Fruit fly (Drosophila melanogaster) whole organism, embryonic: Measurements from ENCODE around the gene CG31100.

Experiments
- Bgb ChIP-seq: fragments of 200-800 bp; sonication (Bioruptor generic); IDR thresholded peaks from 2 replicates; pipeline ENCODE4 v1.3.6; 2022; ENCODE audit warnings: missing biosample characterization, missing genetic modification characterization; ENCODE audit not compliant: partially characterized antibody
- CG10267 ChIP-seq: fragments of 200-800 bp; sonication (Bioruptor generic); optimal IDR thresholded peaks from 2 replicates; lab custom pipeline; 2018; ENCODE audit warnings: missing biosample characterization, mild to moderate bottlenecking, missing genetic modification characterization, moderate library complexity
- CG11398 ChIP-seq: fragments of 200-800 bp; sonication (Bioruptor generic); optimal IDR thresholded peaks from 2 replicates; lab custom pipeline; 2016; ENCODE audit warnings: missing biosample characterization, missing genetic modification characterization
- CG13296 ChIP-seq: fragments of 200-800 bp; sonication (Bioruptor generic); optimal IDR thresholded peaks from 3 replicates; lab custom pipeline; 2018; ENCODE audit warnings: missing biosample characterization, mild to moderate bottlenecking, missing genetic modification characterization
- CG14050 ChIP-seq: fragments of 200-800 bp; sonication (Bioruptor generic); IDR thresholded peaks from 3 replicates; pipeline ENCODE4 v1.3.6; 2022; ENCODE audit warnings: missing biosample characterization, missing genetic modification characterization
- CG15269 ChIP-seq: fragments of 200-800 bp; sonication (Bioruptor generic); optimal IDR thresholded peaks from 2 replicates; lab custom pipeline; 2018; ENCODE audit warnings: missing biosample characterization, mild to moderate bottlenecking, missing genetic modification characterization, moderate library complexity
- CG15696 ChIP-seq: fragments of 200-800 bp; sonication (Bioruptor generic); optimal IDR thresholded peaks from 2 replicates; lab custom pipeline; 2019; ENCODE audit warnings: missing biosample characterization, mild to moderate bottlenecking, missing genetic modification characterization, moderate library complexity
- CG17359 ChIP-seq: fragments of 200-800 bp; sonication (Bioruptor generic); optimal IDR thresholded peaks from 3 replicates; lab custom pipeline; 2018; ENCODE audit warnings: missing biosample characterization, mild to moderate bottlenecking, missing genetic modification characterization, moderate library complexity
- CG17361 ChIP-seq: fragments of 200-800 bp; sonication (Bioruptor generic); IDR thresholded peaks from 3 replicates; pipeline ENCODE4 v1.3.6; 2022; ENCODE audit warnings: missing biosample characterization, missing genetic modification characterization
- CG17802 ChIP-seq: fragments of 200-800 bp; sonication (Bioruptor generic); optimal IDR thresholded peaks from 2 replicates; lab custom pipeline; 2018; ENCODE audit warnings: missing biosample characterization, mild to moderate bottlenecking, missing genetic modification characterization, moderate library complexity
- CG17829 ChIP-seq: fragments of 200-800 bp; optimal IDR thresholded peaks from 2 replicates; lab custom pipeline; 2019; ENCODE audit warnings: missing biosample characterization, mild to moderate bottlenecking, missing genetic modification characterization, moderate library complexity
- CG1792 ChIP-seq: fragments of 200-800 bp; sonication (Bioruptor generic); optimal IDR thresholded peaks from 2 replicates; lab custom pipeline; 2016; ENCODE audit warnings: missing biosample characterization, missing genetic modification characterization
- CG18764 ChIP-seq: fragments of 200-800 bp; sonication (Bioruptor generic); optimal IDR thresholded peaks from 3 replicates; lab custom pipeline; 2016; ENCODE audit warnings: missing biosample characterization, missing genetic modification characterization
- CG32532 ChIP-seq: fragments of 200-800 bp; sonication (Bioruptor generic); IDR thresholded peaks from 2 replicates; pipeline ENCODE4 v1.3.6; 2022; ENCODE audit warnings: missing biosample characterization, missing genetic modification characterization
- CG5245 ChIP-seq: fragments of 200-800 bp; sonication (Bioruptor generic); optimal IDR thresholded peaks from 3 replicates; lab custom pipeline; 2016; ENCODE audit warnings: missing biosample characterization, missing genetic modification characterization
- CG6813 ChIP-seq: fragments of 200-800 bp; sonication (Bioruptor generic); optimal IDR thresholded peaks from 2 replicates; lab custom pipeline; 2017; ENCODE audit warnings: missing biosample characterization, missing genetic modification characterization, mild to moderate bottlenecking, moderate library complexity, missing genetic modification reagents
- CG7357 ChIP-seq: fragments of 200-800 bp; sonication (Bioruptor generic); IDR thresholded peaks from 3 replicates; pipeline ENCODE4 v1.3.6; 2022; ENCODE audit warnings: missing biosample characterization, missing genetic modification characterization
- CG8089 ChIP-seq: fragments of 200-800 bp; sonication (Bioruptor generic); optimal IDR thresholded peaks from 3 replicates; lab custom pipeline; 2016; ENCODE audit warnings: missing biosample characterization, missing genetic modification characterization
- CG8281 ChIP-seq: fragments of 200-800 bp; sonication (Bioruptor generic); optimal IDR thresholded peaks from 2 replicates; lab custom pipeline; 2018; ENCODE audit warnings: missing biosample characterization, mild to moderate bottlenecking, missing genetic modification characterization, moderate library complexity
- CG8478 ChIP-seq: fragments of >200 bp; optimal IDR thresholded peaks from 2 replicates; lab custom pipeline; 2018
- CG8765 ChIP-seq: fragments of 200-800 bp; sonication (Bioruptor generic); IDR thresholded peaks from 2 replicates; pipeline ENCODE4 v1.3.6; 2022; ENCODE audit warnings: missing biosample characterization, missing genetic modification characterization
- CkIIα-i1 ChIP-seq: fragments of 200-800 bp; sonication (Bioruptor generic); IDR thresholded peaks from 2 replicates; pipeline ENCODE4 v1.3.6; 2022; ENCODE audit warnings: missing biosample characterization, missing genetic modification characterization
- Dll ChIP-seq: fragments of 200-800 bp; sonication (Bioruptor generic); IDR thresholded peaks from 4 replicates; pipeline ENCODE4 v1.3.6; 2022; ENCODE audit warnings: missing biosample characterization, missing genetic modification characterization; ENCODE audit not compliant: partially characterized antibody
- Drgx ChIP-seq: fragments of 200-800 bp; sonication (Bioruptor generic); IDR thresholded peaks from 2 replicates; pipeline ENCODE4 v1.3.6; 2022; ENCODE audit warnings: missing biosample characterization, missing genetic modification characterization
- ERR ChIP-seq: fragments of 200-800 bp; sonication (Bioruptor generic); optimal IDR thresholded peaks from 2 replicates; lab custom pipeline; 2016; ENCODE audit warnings: missing biosample characterization, missing genetic modification characterization
- Hsf ChIP-seq: fragments of 200-800 bp; sonication (Bioruptor generic); optimal IDR thresholded peaks from 3 replicates; lab custom pipeline; 2016; ENCODE audit warnings: missing biosample characterization, missing genetic modification characterization
- Lpt ChIP-seq: fragments of >200 bp; optimal IDR thresholded peaks from 2 replicates; lab custom pipeline; 2018; ENCODE audit warnings: missing biosample characterization, missing genetic modification characterization
- MBD-R2 ChIP-seq: fragments of 200-800 bp; sonication (Bioruptor generic); IDR thresholded peaks from 2 replicates; pipeline ENCODE4 v1.3.6; 2022; ENCODE audit warnings: missing biosample characterization, missing genetic modification characterization
- Neu2 ChIP-seq: fragments of 200-800 bp; sonication (Bioruptor generic); optimal IDR thresholded peaks from 3 replicates; lab custom pipeline; 2016; ENCODE audit warnings: missing biosample characterization, missing genetic modification characterization, borderline replicate concordance
- Oli ChIP-seq: fragments of 200-800 bp; sonication (Bioruptor generic); optimal IDR thresholded peaks from 2 replicates; lab custom pipeline; 2018; ENCODE audit warnings: missing biosample characterization, mild to moderate bottlenecking, missing genetic modification characterization, moderate library complexity
- Optix ChIP-seq: fragments of 200-800 bp; sonication (Bioruptor generic); IDR thresholded peaks from 3 replicates; pipeline ENCODE4 v1.3.6; 2022; ENCODE audit warnings: missing biosample characterization, missing genetic modification characterization
- ap ChIP-seq: fragments of 200-800 bp; sonication (Bioruptor generic); IDR thresholded peaks from 2 replicates; pipeline ENCODE4 v1.3.6; 2022; ENCODE audit warnings: missing biosample characterization, missing genetic modification characterization
- bab2 ChIP-seq: fragments of 200-800 bp; sonication (Bioruptor generic); optimal IDR thresholded peaks from 2 replicates; lab custom pipeline; 2016; ENCODE audit warnings: missing biosample characterization, missing genetic modification characterization
- chinmo ChIP-seq: fragments of 200-800 bp; sonication (Bioruptor generic); IDR thresholded peaks from 4 replicates; pipeline ENCODE4 v1.3.6; 2022; ENCODE audit warnings: missing biosample characterization, missing genetic modification characterization; ENCODE audit not compliant: partially characterized antibody
- chm ChIP-seq: fragments of 200-800 bp; sonication (Bioruptor generic); IDR thresholded peaks from 2 replicates; pipeline ENCODE4 v1.3.6; 2022; ENCODE audit warnings: missing biosample characterization, missing genetic modification characterization
- eve ChIP-seq, 2 experiments: fragments of >200 bp; optimal IDR thresholded peaks; 2 replicates each; lab custom pipeline; 2017; ENCODE audit warnings: missing biosample characterization in 2 of 2, missing genetic modification characterization in 2 of 2
- fd64A ChIP-seq: fragments of 200-800 bp; sonication (Bioruptor generic); optimal IDR thresholded peaks from 3 replicates; lab custom pipeline; 2018; ENCODE audit warnings: missing biosample characterization, mild to moderate bottlenecking, missing genetic modification characterization
- gce ChIP-seq: fragments of 200-800 bp; sonication (Bioruptor generic); IDR thresholded peaks from 3 replicates; pipeline ENCODE4 v1.3.6; 2022; ENCODE audit warnings: missing biosample characterization, missing genetic modification characterization
- gfzf ChIP-seq: fragments of 200-800 bp; sonication (Bioruptor generic); optimal IDR thresholded peaks from 2 replicates; lab custom pipeline; 2016; ENCODE audit warnings: missing biosample characterization, mild to moderate bottlenecking, missing genetic modification characterization, moderate library complexity
- grn ChIP-seq: fragments of 200-800 bp; sonication (Bioruptor generic); optimal IDR thresholded peaks from 3 replicates; lab custom pipeline; 2017; ENCODE audit warnings: missing biosample characterization, missing genetic modification characterization
- gt ChIP-seq: fragments of 200-800 bp; sonication (Bioruptor generic); IDR thresholded peaks from 2 replicates; pipeline ENCODE4 v1.3.6; 2022; ENCODE audit warnings: missing biosample characterization, missing genetic modification characterization
- lov ChIP-seq, 2 experiments: fragments of 200-800 bp in 1 of 2; fragments of >200 bp in 1 of 2; sonication (Bioruptor generic) in 1 of 2; IDR thresholded peaks in 1 of 2; optimal IDR thresholded peaks in 1 of 2; 2 replicates in 1 of 2; 3 replicates in 1 of 2; pipeline versions ENCODE4 v1.3.6 to Lab custom; 2017 to 2022; ENCODE audit warnings: missing biosample characterization in 1 of 2, missing genetic modification characterization in 1 of 2
- luna ChIP-seq: fragments of 200-800 bp; sonication (Bioruptor generic); optimal IDR thresholded peaks from 2 replicates; lab custom pipeline; 2016; ENCODE audit warnings: missing biosample characterization, missing genetic modification characterization
- mam ChIP-seq: fragments of 200-800 bp; sonication (Bioruptor generic); optimal IDR thresholded peaks from 3 replicates; lab custom pipeline; 2016; ENCODE audit warnings: missing biosample characterization, missing genetic modification characterization
- pb ChIP-seq: fragments of 200-800 bp; sonication (Bioruptor generic); optimal IDR thresholded peaks from 3 replicates; lab custom pipeline; 2016; ENCODE audit warnings: missing biosample characterization, missing genetic modification characterization
- phol ChIP-seq: fragments of 200-800 bp; sonication (Bioruptor generic); optimal IDR thresholded peaks from 3 replicates; lab custom pipeline; 2018; ENCODE audit warnings: missing biosample characterization, mild to moderate bottlenecking, missing genetic modification characterization, moderate library complexity
- ranshi ChIP-seq: fragments of 200-800 bp; sonication (Bioruptor generic); IDR thresholded peaks from 2 replicates; pipeline ENCODE4 v1.3.6; 2022; ENCODE audit warnings: missing biosample characterization, missing genetic modification characterization
- sisA ChIP-seq: fragments of 200-800 bp; sonication (Bioruptor generic); IDR thresholded peaks from 2 replicates; pipeline ENCODE4 v1.3.6; 2022; ENCODE audit warnings: missing biosample characterization, missing genetic modification characterization
- ssp ChIP-seq: fragments of 200-800 bp; sonication (Bioruptor generic); IDR thresholded peaks from 2 replicates; pipeline ENCODE4 v1.3.6; 2022; ENCODE audit warnings: missing biosample characterization, missing genetic modification characterization
- zf30C ChIP-seq: fragments of 200-800 bp; sonication (Bioruptor generic); optimal IDR thresholded peaks from 3 replicates; lab custom pipeline; 2018; ENCODE audit warnings: missing biosample characterization, mild to moderate bottlenecking, missing genetic modification characterization

The CG31100 gene

dm6 chr3R:9013765-9014380 lies 10.4 kb upstream of the CG31100 start (continued):
- TF ChIP-seq fd64A (GFP tag; lab: Kevin White, UChicago) (no peak), CG8478 (lab: Kevin White, UChicago) (no peak), ssp (no peak), CG15696 (tag; lab: Kevin White, UChicago) (no peak), phol (tag; lab: Kevin White, UChicago) (peak; percentile 47), sisA (peak; percentile 35; the same call in 1 of the 2 replicates), CG13296 (peak; percentile 33), ERR (GFP tag; lab: Kevin White, UChicago) (peak; percentile 24), Neu2 (GFP tag; lab: Kevin White, UChicago) (no peak), chinmo (GFP tag; lab: Robert Waterston, UW) (peak; percentile 46; the same call in 1 of the 4 replicates), Hsf (GFP tag; lab: Kevin White, UChicago) (peak; percentile 52), CG1792 (GFP tag; lab: Kevin White, UChicago) (peak; percentile 18), CG17802 (tag; lab: Kevin White, UChicago) (no peak), grn (GFP tag; lab: Kevin White, UChicago) (no peak), gt (GFP tag; lab: Robert Waterston, UW) (no peak), Optix (GFP tag; lab: Robert Waterston, UW) (no peak), CG18764 (no peak), gfzf (peak; percentile 14), eve (GFP tag; optimal IDR thresholded peaks at IDR 0.05; lab: Kevin White, UChicago) (no peak), CG8765 (GFP tag; lab: Robert Waterston, UW) (no peak), CG10267 (tag; lab: Kevin White, UChicago) (peak; percentile 17), CG11398 (GFP tag; lab: Kevin White, UChicago) (no peak), CG5245 (GFP tag; lab: Kevin White, UChicago) (peak; percentile 32), CG17829 (peak; percentile 30), chm (GFP tag; lab: Robert Waterston, UW) (peak; percentile 57; the same call in 1 of the 2 replicates), CG15269 (tag; lab: Kevin White, UChicago) (no peak), luna (GFP tag; lab: Kevin White, UChicago) (no peak), bab2 (GFP tag; lab: Kevin White, UChicago) (peak; percentile 38), Bgb (GFP tag; lab: Robert Waterston, UW) (no peak), CG17359 (tag; lab: Kevin White, UChicago) (peak; percentile 50), Lpt (no peak), CkIIα-i1 (GFP tag; lab: Robert Waterston, UW) (no peak), zf30C (GFP tag; lab: Kevin White, UChicago) (no peak), MBD-R2 (peak; percentile 57), CG32532 (GFP tag; lab: Robert Waterston, UW) (peak; percentile 34; the same call in 1 of the 2 replicates), pb (peak; percentile 63), CG6813 (no peak), CG17361 (GFP tag; lab: Robert Waterston, UW) (peak; percentile 26; the same call in 1 of the 3 replicates), ranshi (GFP tag; lab: Robert Waterston, UW) (peak; percentile 29; the same call in 1 of the 2 replicates), CG8089 (GFP tag; lab: Kevin White, UChicago) (peak; percentile 13), Dll (GFP tag; lab: Robert Waterston, UW) (peak; percentile 46; the same call in 1 of the 4 replicates), Oli (tag; lab: Kevin White, UChicago) (no peak), Drgx (GFP tag; lab: Robert Waterston, UW) (peak; percentile 12), mam (GFP tag; lab: Kevin White, UChicago) (peak; percentile 61), lov (optimal IDR thresholded peaks at IDR 0.05; lab: Kevin White, UChicago) (no peak), lov (GFP tag; IDR thresholded peaks at IDR 0.05; lab: Robert Waterston, UW) (no peak), CG8281 (no peak), CG14050 (GFP tag; lab: Robert Waterston, UW) (no peak), gce (GFP tag; lab: Robert Waterston, UW) (no peak), CG7357 (GFP tag; lab: Robert Waterston, UW) (no peak), ap (GFP tag; lab: Robert Waterston, UW) (no peak)
